Worm (Caenorhabditis elegans) whole organism, mixed stage, embryonic: ENCODE results near the gene F44D12.8.
"Not testable (repeated sequence)": the region's sequence is repeated elsewhere in the genome, so short reads cannot be mapped to it uniquely, and the experiment has no call there.

Experiments used
- blmp-1 ChIP-seq: fragments of 150-350 bp; optimal IDR thresholded peaks from 2 replicates; lab custom pipeline; 2014; ENCODE audit warnings: missing biosample characterization, missing genetic modification characterization
- ces-1 ChIP-seq: fragments of 150-350 bp; optimal IDR thresholded peaks from 2 replicates; lab custom pipeline; 2014; ENCODE audit warnings: missing biosample characterization, missing genetic modification reagents, missing genetic modification characterization
- elt-1 ChIP-seq: sonication (generic microtip); optimal IDR thresholded peaks from 2 replicates; lab custom pipeline; 2017; ENCODE audit warnings: missing genetic modification characterization, mild to moderate bottlenecking, missing compliant biosample characterization, antibody characterized with exemption, moderate library complexity, borderline replicate concordance; ENCODE audit not compliant: insufficient read depth
- lin-13 ChIP-seq: fragments of 150-350 bp; optimal IDR thresholded peaks from 2 replicates; lab custom pipeline; 2014; ENCODE audit warnings: missing biosample characterization, missing genetic modification characterization
- lin-32 ChIP-seq: fragments of 200-800 bp; sonication (Bioruptor generic); optimal IDR thresholded peaks from 2 replicates; lab custom pipeline; 2018; ENCODE audit warnings: mild to moderate bottlenecking, missing genetic modification characterization, missing compliant biosample characterization
- lsy-2 ChIP-seq: fragments of 150-350 bp; optimal IDR thresholded peaks from 2 replicates; lab custom pipeline; 2014; ENCODE audit warnings: missing biosample characterization, missing genetic modification characterization
- mab-5 ChIP-seq: fragments of 150-350 bp; optimal IDR thresholded peaks from 2 replicates; lab custom pipeline; 2014; ENCODE audit warnings: missing biosample characterization, missing genetic modification characterization
- mep-1 ChIP-seq: fragments of 150-350 bp; optimal IDR thresholded peaks from 2 replicates; lab custom pipeline; 2017; ENCODE audit warnings: missing biosample characterization, missing genetic modification reagents, missing genetic modification characterization, inconsistent platforms
- nhr-12 ChIP-seq: fragments of 150-350 bp; optimal IDR thresholded peaks from 2 replicates; lab custom pipeline; 2014; ENCODE audit warnings: missing biosample characterization, missing genetic modification characterization
- nhr-237 ChIP-seq: fragments of 150-350 bp; optimal IDR thresholded peaks from 2 replicates; lab custom pipeline; 2014; ENCODE audit warnings: missing biosample characterization, missing genetic modification characterization
- nhr-28 ChIP-seq: fragments of 150-350 bp; optimal IDR thresholded peaks from 2 replicates; lab custom pipeline; 2014; ENCODE audit warnings: missing biosample characterization, missing genetic modification characterization
- pha-4 ChIP-seq: fragments of 150-350 bp; optimal IDR thresholded peaks from 2 replicates; lab custom pipeline; 2018; ENCODE audit warnings: missing biosample characterization, missing genetic modification reagents, missing genetic modification characterization
- snpc-4 ChIP-seq: fragments of 150-350 bp; optimal IDR thresholded peaks from 2 replicates; lab custom pipeline; 2014; ENCODE audit warnings: missing biosample characterization, missing genetic modification characterization
- unc-62 ChIP-seq: fragments of 150-350 bp; optimal IDR thresholded peaks from 2 replicates; lab custom pipeline; 2014; ENCODE audit warnings: missing biosample characterization, missing genetic modification reagents, missing genetic modification characterization

DNA sequence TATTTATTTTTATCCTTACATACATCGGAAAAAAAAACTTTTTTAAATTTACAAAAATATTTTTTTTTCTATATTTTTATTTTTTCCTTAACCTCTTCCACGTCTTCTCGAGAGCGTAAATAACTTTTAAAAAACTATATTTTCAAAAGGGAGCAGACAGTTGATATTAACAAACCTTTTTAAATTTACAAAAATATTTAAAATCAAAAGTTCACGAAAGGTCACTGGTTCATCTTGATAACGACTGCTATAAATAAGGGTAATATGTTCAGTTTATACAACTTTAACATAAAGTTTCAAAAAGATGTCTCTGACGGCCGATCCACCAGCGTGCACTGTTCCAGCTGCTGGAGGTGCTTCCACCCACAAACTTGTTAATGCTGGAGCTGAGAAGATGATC, 5.7 kb downstream of the F44D12.8 start, which contains the start of the genes F44D12.16 and msd-2:
- not testable (repeated sequence) for TF ChIP-seq mab-5 (tag; lab: Kevin White, UChicago); nhr-12 (tag; lab: Kevin White, UChicago); elt-1 (tag; lab: Kevin White, UChicago); nhr-237; pha-4; unc-62 (GFP tag; lab: Kevin White, UChicago); blmp-1 (tag; lab: Kevin White, UChicago); nhr-28 (tag; lab: Kevin White, UChicago); ces-1; mep-1; snpc-4 (tag; lab: Kevin White, UChicago); lin-32 (GFP tag; lab: Kevin White, UChicago); lin-13 (tag; lab: Kevin White, UChicago); lsy-2 (tag; lab: Kevin White, UChicago)
